Worm (Caenorhabditis elegans) whole organism, L4/young adult: ENCODE results near the gene far-8.

Experiments used
- dao-5 ChIP-seq: sonication (generic microtip); optimal IDR thresholded peaks from 2 replicates; lab custom pipeline; 2016; ENCODE audit warnings: missing genotype, missing genetic modification characterization, moderate library complexity, missing compliant biosample characterization
- him-1 ChIP-seq: sonication (generic microtip); optimal IDR thresholded peaks from 2 replicates; lab custom pipeline; 2016; ENCODE audit warnings: missing genotype, missing genetic modification reagents, missing genetic modification characterization, missing compliant biosample characterization

DNA sequence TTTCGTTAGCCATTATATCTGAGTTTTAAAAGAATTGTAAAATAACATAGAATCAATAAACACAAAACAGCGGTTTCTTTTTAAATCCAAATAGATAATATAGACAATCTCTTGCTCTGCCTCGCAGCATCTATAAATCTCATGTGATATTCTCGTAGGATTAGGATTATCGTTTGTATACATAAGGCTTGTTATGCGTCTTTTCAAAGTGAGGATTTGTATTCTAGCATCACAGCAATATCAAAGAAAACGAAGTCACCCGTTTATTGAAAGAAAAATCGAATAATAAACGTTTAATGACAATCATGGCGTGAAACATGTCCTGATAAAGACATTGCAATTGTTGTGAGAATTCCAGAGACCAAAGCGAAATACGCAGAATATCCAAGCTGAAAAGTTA lies 29.6 kb downstream of the far-8 start, which contains the start of the genes T24C4.3 and clc-20:
- TF ChIP-seq dao-5 (tag; lab: Kevin White, UChicago), result no peak
- TF ChIP-seq him-1, result no peak
